Worm (Caenorhabditis elegans) whole organism, early embryonic: ENCODE measurements around the gene cut-1.

Experiments used
- B0310.2 ChIP-seq: sonication (generic microtip); optimal IDR thresholded peaks from 2 replicates; lab custom pipeline; 2016; ENCODE audit warnings: mild to moderate bottlenecking, missing genetic modification characterization, missing compliant biosample characterization
- aly-1 ChIP-seq: sonication (generic microtip); optimal IDR thresholded peaks from 2 replicates; lab custom pipeline; 2016; ENCODE audit warnings: missing genetic modification characterization, missing compliant biosample characterization
- ama-1 ChIP-seq: fragments of 150-350 bp; optimal IDR thresholded peaks from 2 replicates; lab custom pipeline; 2014
- ceh-13 ChIP-seq: fragments of 200-800 bp; sonication (Bioruptor generic); optimal IDR thresholded peaks from 2 replicates; lab custom pipeline; 2018; ENCODE audit warnings: mild to moderate bottlenecking, missing genetic modification characterization, missing compliant biosample characterization
- ceh-36 ChIP-seq: sonication (generic microtip); optimal IDR thresholded peaks from 2 replicates; lab custom pipeline; 2016; ENCODE audit warnings: missing genetic modification characterization, inconsistent platforms, missing compliant biosample characterization
- ets-7 ChIP-seq: sonication (generic microtip); optimal IDR thresholded peaks from 2 replicates; lab custom pipeline; 2016; ENCODE audit warnings: missing genotype, missing genetic modification characterization, missing compliant biosample characterization
- flt-1 ChIP-seq: fragments of 200-800 bp; sonication (Bioruptor generic); IDR thresholded peaks from 2 replicates; pipeline ENCODE4 v1.3.6; 2022; ENCODE audit warnings: missing genetic modification characterization, missing compliant biosample characterization
- hmbx-1 ChIP-seq: sonication (generic microtip); optimal IDR thresholded peaks from 2 replicates; lab custom pipeline; 2016; ENCODE audit warnings: mild to moderate bottlenecking, missing genetic modification characterization, missing compliant biosample characterization
- hnd-1 ChIP-seq: sonication (generic microtip); optimal IDR thresholded peaks from 2 replicates; lab custom pipeline; 2016; ENCODE audit warnings: missing genetic modification characterization, missing compliant biosample characterization
- pes-1 ChIP-seq: fragments of 200-800 bp; sonication (Bioruptor generic); IDR thresholded peaks from 2 replicates; pipeline ENCODE4 v1.3.6; 2022; ENCODE audit warnings: missing genetic modification reagents, missing genetic modification characterization, missing compliant biosample characterization
- scrt-1 ChIP-seq: fragments of 200-800 bp; sonication (Bioruptor generic); IDR thresholded peaks from 2 replicates; pipeline ENCODE4 v1.3.6; 2022; ENCODE audit warnings: missing genetic modification characterization, missing compliant biosample characterization
- sea-1 ChIP-seq: fragments of 200-800 bp; sonication (Bioruptor generic); conservative IDR thresholded peaks from 2 replicates; pipeline ENCODE4 v1.3.6; 2022; ENCODE audit warnings: missing genetic modification characterization, missing compliant biosample characterization
- tbx-37 ChIP-seq: fragments of 200-800 bp; sonication (Bioruptor generic); conservative IDR thresholded peaks from 2 replicates; pipeline ENCODE4 v1.3.6; 2022; ENCODE audit warnings: missing genetic modification reagents, missing genetic modification characterization, missing compliant biosample characterization
- tra-4 ChIP-seq: sonication (generic microtip); optimal IDR thresholded peaks from 2 replicates; lab custom pipeline; 2017; ENCODE audit warnings: missing genetic modification characterization, missing compliant biosample characterization

DNA sequence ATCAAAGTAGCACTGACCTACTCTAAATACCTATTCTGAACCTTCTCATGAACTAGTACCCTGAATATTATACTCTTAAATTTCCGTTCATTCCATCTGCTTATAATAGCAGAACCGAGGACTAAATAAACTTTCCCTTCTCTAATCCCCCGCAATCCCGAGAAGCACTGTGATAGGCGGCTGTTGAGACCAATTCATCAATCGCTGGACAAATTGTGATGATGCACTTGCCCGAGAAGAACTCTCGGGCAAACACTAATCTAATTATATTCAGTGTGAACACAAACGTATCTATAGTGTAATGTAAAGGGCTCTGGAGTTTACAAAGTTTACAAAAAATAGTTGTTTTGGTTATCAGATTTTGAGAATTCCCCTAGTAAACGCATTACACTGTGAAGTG, 6.0 kb downstream of the cut-1 start:
- TF ChIP-seq ama-1 (lab: Kevin White, UChicago): no peak
- TF ChIP-seq ceh-13 (GFP tag; lab: Kevin White, UChicago): no peak
- no peak for TF ChIP-seq ceh-36 (tag; lab: Kevin White, UChicago)
- no peak for TF ChIP-seq hnd-1 (tag; lab: Kevin White, UChicago)
- TF ChIP-seq pes-1 (GFP tag; lab: Robert Waterston, UW): no peak
- no peak for TF ChIP-seq tbx-37 (GFP tag; lab: Robert Waterston, UW)
- TF ChIP-seq hmbx-1 (tag; lab: Kevin White, UChicago): no peak
- TF ChIP-seq scrt-1 (GFP tag; lab: Robert Waterston, UW): no peak
- no peak for TF ChIP-seq flt-1 (GFP tag; lab: Robert Waterston, UW)
- no peak for TF ChIP-seq B0310.2 (tag; lab: Kevin White, UChicago)
- no peak for TF ChIP-seq tra-4 (tag; lab: Kevin White, UChicago)
- TF ChIP-seq aly-1 (tag; lab: Kevin White, UChicago): no peak
- TF ChIP-seq sea-1 (GFP tag; lab: Robert Waterston, UW): no peak
- TF ChIP-seq ets-7: no peak
